Fruit fly (Drosophila melanogaster) whole organism, prepupa: ENCODE results near the gene Exo70.

Experiments
- CG10669 ChIP-seq: fragments of 200-800 bp; sonication (Bioruptor generic); optimal IDR thresholded peaks from 3 replicates; lab custom pipeline; 2018; ENCODE audit warnings: missing biosample characterization, mild to moderate bottlenecking, missing genetic modification characterization, moderate library complexity
- CG11762 ChIP-seq: fragments of 200-800 bp; sonication (Bioruptor generic); optimal IDR thresholded peaks from 3 replicates; lab custom pipeline; 2016; ENCODE audit warnings: missing biosample characterization, missing genetic modification characterization; ENCODE audit not compliant: insufficient read depth
- CG11902 ChIP-seq: fragments of 200-800 bp; sonication (Bioruptor generic); optimal IDR thresholded peaks from 3 replicates; lab custom pipeline; 2016; ENCODE audit warnings: missing biosample characterization, missing genetic modification characterization
- CG15336 ChIP-seq: fragments of 200-800 bp; sonication (Bioruptor generic); IDR thresholded peaks from 2 replicates; pipeline ENCODE4 v1.3.6; 2022; ENCODE audit warnings: missing biosample characterization, missing genetic modification characterization
- CG16779 ChIP-seq: fragments of 200-800 bp; sonication (Bioruptor generic); optimal IDR thresholded peaks from 3 replicates; lab custom pipeline; 2017; ENCODE audit warnings: missing biosample characterization, mild to moderate bottlenecking, missing genetic modification characterization
- CG3032 ChIP-seq: fragments of 200-800 bp; optimal IDR thresholded peaks from 2 replicates; lab custom pipeline; 2019; ENCODE audit warnings: missing biosample characterization, mild to moderate bottlenecking, missing genetic modification characterization, moderate library complexity
- CG31627 ChIP-seq: fragments of 200-800 bp; sonication (Bioruptor generic); optimal IDR thresholded peaks from 3 replicates; lab custom pipeline; 2016; ENCODE audit warnings: missing biosample characterization, missing genetic modification characterization
- CG32006 ChIP-seq: fragments of 200-800 bp; sonication (Bioruptor generic); optimal IDR thresholded peaks from 3 replicates; lab custom pipeline; 2017; ENCODE audit warnings: missing biosample characterization, mild to moderate bottlenecking, missing genetic modification characterization
- CG34406 ChIP-seq: fragments of 200-800 bp; sonication (Bioruptor generic); optimal IDR thresholded peaks from 3 replicates; lab custom pipeline; 2016; ENCODE audit warnings: missing biosample characterization, missing genetic modification characterization
- CG3919 ChIP-seq: fragments of 200-800 bp; sonication (Bioruptor generic); optimal IDR thresholded peaks from 3 replicates; lab custom pipeline; 2016; ENCODE audit warnings: missing biosample characterization, missing genetic modification characterization
- CG6163 ChIP-seq: fragments of 200-800 bp; sonication (Bioruptor generic); IDR thresholded peaks from 3 replicates; pipeline ENCODE4 v1.3.6; 2022; ENCODE audit warnings: missing biosample characterization, missing genetic modification characterization
- CG6276 ChIP-seq: fragments of 200-800 bp; sonication (Bioruptor generic); optimal IDR thresholded peaks from 2 replicates; lab custom pipeline; 2017; ENCODE audit warnings: missing biosample characterization, mild to moderate bottlenecking, missing genetic modification characterization
- CG6792 ChIP-seq: fragments of 200-800 bp; sonication (Bioruptor generic); optimal IDR thresholded peaks from 3 replicates; lab custom pipeline; 2016; ENCODE audit warnings: missing biosample characterization, missing genetic modification characterization
- CG6808 ChIP-seq: fragments of 200-800 bp; sonication (Bioruptor generic); optimal IDR thresholded peaks from 3 replicates; lab custom pipeline; 2017; ENCODE audit warnings: missing biosample characterization, missing genetic modification characterization, mild to moderate bottlenecking, moderate library complexity, missing genetic modification reagents
- CG6854 ChIP-seq: fragments of 200-800 bp; sonication (Bioruptor generic); optimal IDR thresholded peaks from 2 replicates; lab custom pipeline; 2017; ENCODE audit warnings: missing biosample characterization, mild to moderate bottlenecking, missing genetic modification characterization
- CG8119 ChIP-seq: fragments of 200-800 bp; sonication (Bioruptor generic); IDR thresholded peaks from 3 replicates; pipeline ENCODE4 v1.3.6; 2022; ENCODE audit warnings: missing biosample characterization, missing genetic modification characterization
- CG8632 ChIP-seq: fragments of 200-800 bp; sonication (Bioruptor generic); optimal IDR thresholded peaks from 3 replicates; lab custom pipeline; 2016; ENCODE audit warnings: missing biosample characterization, missing genetic modification characterization
- Eip75B ChIP-seq: fragments of 200-800 bp; sonication (Bioruptor generic); optimal IDR thresholded peaks from 3 replicates; lab custom pipeline; 2016; ENCODE audit warnings: missing biosample characterization, missing genetic modification characterization
- Eip78C ChIP-seq: fragments of 200-800 bp; sonication (Bioruptor generic); peaks from one replicate; lab custom pipeline; 2016; ENCODE audit warnings: missing biosample characterization, missing genetic modification characterization
- Eip93F ChIP-seq: fragments of 200-800 bp; sonication (Bioruptor generic); optimal IDR thresholded peaks from 2 replicates; lab custom pipeline; 2016; ENCODE audit warnings: missing biosample characterization, mild to moderate bottlenecking, missing genetic modification characterization
- Ets21C ChIP-seq: fragments of 200-800 bp; sonication (Bioruptor generic); optimal IDR thresholded peaks from 3 replicates; lab custom pipeline; 2016; ENCODE audit warnings: missing biosample characterization, missing genetic modification characterization
- Ets96B ChIP-seq: fragments of 200-800 bp; optimal IDR thresholded peaks from 2 replicates; lab custom pipeline; 2019; ENCODE audit warnings: missing biosample characterization, mild to moderate bottlenecking, missing genetic modification characterization, moderate library complexity
- Gug ChIP-seq: fragments of 200-800 bp; sonication (Bioruptor generic); IDR thresholded peaks from 2 replicates; pipeline ENCODE4 v1.3.6; 2022; ENCODE audit warnings: missing biosample characterization, missing genetic modification characterization
- Hr39 ChIP-seq: fragments of 200-800 bp; sonication (Bioruptor generic); optimal IDR thresholded peaks from 2 replicates; lab custom pipeline; 2016; ENCODE audit warnings: missing biosample characterization, missing genetic modification characterization
- Hr4 ChIP-seq: fragments of 200-800 bp; sonication (Bioruptor generic); optimal IDR thresholded peaks from 3 replicates; lab custom pipeline; 2016; ENCODE audit warnings: missing biosample characterization, missing genetic modification characterization
- OdsH ChIP-seq: fragments of 200-800 bp; sonication (Bioruptor generic); optimal IDR thresholded peaks from 3 replicates; lab custom pipeline; 2016; ENCODE audit warnings: missing biosample characterization, missing genetic modification characterization
- Smox ChIP-seq: fragments of 200-800 bp; sonication (Bioruptor generic); optimal IDR thresholded peaks from 3 replicates; lab custom pipeline; 2016; ENCODE audit warnings: missing biosample characterization, missing genetic modification characterization
- Sox14 ChIP-seq: fragments of 200-800 bp; sonication (Bioruptor generic); optimal IDR thresholded peaks from 3 replicates; lab custom pipeline; 2016; ENCODE audit warnings: missing biosample characterization, missing genetic modification characterization
- Sox15 ChIP-seq: fragments of 200-800 bp; sonication (Bioruptor generic); optimal IDR thresholded peaks from 3 replicates; lab custom pipeline; 2016; ENCODE audit warnings: missing biosample characterization, missing genetic modification characterization
- achi ChIP-seq: fragments of 200-800 bp; sonication (Bioruptor generic); optimal IDR thresholded peaks from 3 replicates; lab custom pipeline; 2016; ENCODE audit warnings: missing biosample characterization, missing genetic modification characterization
- acj6 ChIP-seq: fragments of 200-800 bp; sonication (Bioruptor generic); optimal IDR thresholded peaks from 3 replicates; lab custom pipeline; 2016; ENCODE audit warnings: missing biosample characterization, missing genetic modification characterization
- cyc ChIP-seq: fragments of 200-800 bp; sonication (Bioruptor generic); optimal IDR thresholded peaks from 3 replicates; lab custom pipeline; 2016; ENCODE audit warnings: missing biosample characterization, missing genetic modification characterization
- dac ChIP-seq: fragments of 200-800 bp; sonication (Bioruptor generic); optimal IDR thresholded peaks from 2 replicates; lab custom pipeline; 2017; ENCODE audit warnings: missing biosample characterization, mild to moderate bottlenecking, missing genetic modification characterization
- dsx ChIP-seq: fragments of 200-800 bp; optimal IDR thresholded peaks from 3 replicates; lab custom pipeline; 2019; ENCODE audit warnings: missing biosample characterization, mild to moderate bottlenecking, missing genetic modification characterization, moderate library complexity; ENCODE audit not compliant: poor library complexity, severe bottlenecking
- eg ChIP-seq: fragments of 200-800 bp; sonication (Bioruptor generic); IDR thresholded peaks from 3 replicates; pipeline ENCODE4 v1.3.6; 2022; ENCODE audit warnings: missing biosample characterization, missing genetic modification characterization
- esn ChIP-seq: fragments of 200-800 bp; sonication (Bioruptor generic); optimal IDR thresholded peaks from 2 replicates; lab custom pipeline; 2016; ENCODE audit warnings: missing biosample characterization, mild to moderate bottlenecking, missing genetic modification characterization, moderate library complexity
- fd59A ChIP-seq: fragments of 200-800 bp; sonication (Bioruptor generic); optimal IDR thresholded peaks from 2 replicates; lab custom pipeline; 2017; ENCODE audit warnings: missing biosample characterization, mild to moderate bottlenecking, missing genetic modification characterization, missing genetic modification reagents
- fkh ChIP-seq: fragments of 200-800 bp; sonication (Bioruptor generic); optimal IDR thresholded peaks from 3 replicates; lab custom pipeline; 2017; ENCODE audit warnings: missing biosample characterization, mild to moderate bottlenecking, missing genetic modification characterization, moderate library complexity
- lz ChIP-seq: fragments of 200-800 bp; sonication (Bioruptor generic); optimal IDR thresholded peaks from 3 replicates; lab custom pipeline; 2016; ENCODE audit warnings: missing biosample characterization, missing genetic modification characterization
- pdm3 ChIP-seq: fragments of 200-800 bp; sonication (Bioruptor generic); optimal IDR thresholded peaks from 3 replicates; lab custom pipeline; 2016; ENCODE audit warnings: missing biosample characterization, missing genetic modification characterization
- salr ChIP-seq, 2 experiments: fragments of 200-800 bp; sonication (Bioruptor generic); optimal IDR thresholded peaks; 3 replicates each; lab custom pipeline; 2016 to 2018; ENCODE audit warnings: missing biosample characterization in 2 of 2, missing genetic modification characterization in 2 of 2, mild to moderate bottlenecking in 1 of 2
- spab ChIP-seq: fragments of 200-800 bp; sonication (Bioruptor generic); optimal IDR thresholded peaks from 2 replicates; lab custom pipeline; 2017; ENCODE audit warnings: missing biosample characterization, mild to moderate bottlenecking, missing genetic modification characterization, missing genetic modification reagents
- ss ChIP-seq, 2 experiments: fragments of 200-800 bp; sonication (Bioruptor generic); optimal IDR thresholded peaks; 2 replicates in 1 of 2; 3 replicates in 1 of 2; lab custom pipeline; 2017 to 2018; ENCODE audit warnings: mild to moderate bottlenecking in 2 of 2, missing biosample characterization in 2 of 2, missing genetic modification characterization in 2 of 2, moderate library complexity in 1 of 2
- svp ChIP-seq: fragments of 200-800 bp; sonication (Bioruptor generic); peaks from one replicate; lab custom pipeline; 2016; ENCODE audit warnings: missing biosample characterization, missing genetic modification characterization
- topi ChIP-seq: fragments of 200-800 bp; sonication (Bioruptor generic); optimal IDR thresholded peaks from 3 replicates; lab custom pipeline; 2016; ENCODE audit warnings: missing biosample characterization, missing genetic modification characterization

Exo70 gene

dm6 chr3L:8411439-8411897, at the start of gene Exo70:
Gene Exo70, plus strand, starts transcription at chr3L:8411851.
- TF ChIP-seq CG3032 (tag; lab: Kevin White, UChicago), result peak; percentile 29
- no peak for TF ChIP-seq Hr4 (GFP tag; lab: Kevin White, UChicago)
- TF ChIP-seq CG6276 (GFP tag; lab: Kevin White, UChicago), result no peak
- no peak for TF ChIP-seq Ets96B (tag; lab: Kevin White, UChicago)
- no peak for TF ChIP-seq CG6792 (GFP tag; lab: Kevin White, UChicago)
- 0 out of 3 replicates have a peak, but pooled peaks have one; percentile 8 for TF ChIP-seq eg (GFP tag; lab: Robert Waterston, UW)
- no peak for TF ChIP-seq Ets21C
- TF ChIP-seq svp, result no peak
- TF ChIP-seq Smox (GFP tag; lab: Kevin White, UChicago), result no peak
- TF ChIP-seq dac (GFP tag; lab: Kevin White, UChicago), result no peak
- peak; percentile 74 for TF ChIP-seq fkh (GFP tag; lab: Kevin White, UChicago)
- TF ChIP-seq achi, result no peak
- TF ChIP-seq acj6, result no peak
- no peak for TF ChIP-seq pdm3 (GFP tag; lab: Kevin White, UChicago)
- TF ChIP-seq CG32006 (GFP tag; lab: Kevin White, UChicago), result peak; percentile 77
- no peak for TF ChIP-seq spab (GFP tag; lab: Kevin White, UChicago)
- TF ChIP-seq Gug (GFP tag; lab: Robert Waterston, UW), result no peak
- no peak for TF ChIP-seq salr (GFP tag; optimal IDR thresholded peaks at IDR 0.05; lab: Kevin White, UChicago)
- no peak for TF ChIP-seq dsx

- TF ChIP-seq Hr4 (GFP tag; lab: Kevin White, UChicago), result no peak
These were observed 48.4 kb upstream of the Exo70 start for dm6 chr3L:8363266-8363665.

- peak; percentile 22 for TF ChIP-seq CG6792 (GFP tag; lab: Kevin White, UChicago)
- peak; percentile 83 for TF ChIP-seq topi (GFP tag; lab: Kevin White, UChicago)
- peak; percentile 76 for TF ChIP-seq Smox (GFP tag; lab: Kevin White, UChicago)
- peak; percentile 60 for TF ChIP-seq Eip78C (GFP tag; lab: Kevin White, UChicago)
- peak; percentile 54; the same call in 1 of the 3 replicates for TF ChIP-seq CG6163 (GFP tag; lab: Robert Waterston, UW)
- peak; percentile 77 for TF ChIP-seq cyc
- no peak for TF ChIP-seq Eip75B (GFP tag; lab: Kevin White, UChicago)
- peak; percentile 56 for TF ChIP-seq lz
- no peak for TF ChIP-seq achi
- no peak for TF ChIP-seq eg (GFP tag; lab: Robert Waterston, UW)
- TF ChIP-seq CG6854, result peak; percentile 4
- peak; percentile 2 for TF ChIP-seq Eip93F (GFP tag; lab: Kevin White, UChicago)
- TF ChIP-seq Ets21C, result peak; percentile 48
- TF ChIP-seq svp, result peak; percentile 88
- no peak for TF ChIP-seq CG10669 (GFP tag; lab: Kevin White, UChicago)
- peak; percentile 3 for TF ChIP-seq CG8632 (GFP tag; lab: Kevin White, UChicago)
- peak; percentile 44 for TF ChIP-seq CG11902 (GFP tag; lab: Kevin White, UChicago)
- peak; percentile 35 for TF ChIP-seq acj6
- TF ChIP-seq pdm3 (GFP tag; lab: Kevin White, UChicago), result peak; percentile 23
- peak; percentile 42 for TF ChIP-seq CG3919 (GFP tag; lab: Kevin White, UChicago)
- TF ChIP-seq OdsH (GFP tag; lab: Kevin White, UChicago), result no peak
- peak; percentile 76 for TF ChIP-seq esn (GFP tag; lab: Kevin White, UChicago)
- TF ChIP-seq ss (GFP tag; optimal IDR thresholded peaks at IDR 0.05; lab: Kevin White, UChicago), result no peak
- TF ChIP-seq Sox14 (GFP tag; lab: Kevin White, UChicago), result peak; percentile 47
- TF ChIP-seq CG6808 (GFP tag; lab: Kevin White, UChicago), result no peak
- no peak for TF ChIP-seq CG8119 (GFP tag; lab: Robert Waterston, UW)
- TF ChIP-seq CG32006 (GFP tag; lab: Kevin White, UChicago), result peak; percentile 11
- no peak for TF ChIP-seq CG15336 (GFP tag; lab: Robert Waterston, UW)
- no peak for TF ChIP-seq dac (GFP tag; lab: Kevin White, UChicago)
- peak; percentile 78 for TF ChIP-seq CG31627 (GFP tag; lab: Kevin White, UChicago)
- peak; percentile 75 for TF ChIP-seq Hr39 (GFP tag; lab: Kevin White, UChicago)
- no peak for TF ChIP-seq Sox15
- no peak for TF ChIP-seq CG16779 (tag; lab: Kevin White, UChicago)
- no peak for TF ChIP-seq CG34406 (GFP tag; lab: Kevin White, UChicago)
- TF ChIP-seq fd59A, result no peak
- TF ChIP-seq CG11762 (GFP tag; lab: Kevin White, UChicago), result no peak
- no peak for TF ChIP-seq salr (GFP tag; optimal IDR thresholded peaks at IDR 0.05; lab: Kevin White, UChicago)
These were observed 42.8 kb upstream of the Exo70 start for dm6 chr3L:8368694-8369344.
